Worm (Caenorhabditis elegans) whole organism, mixed stage, embryonic: ENCODE results near the gene F55B11.3.

ENCODE experiments used
- ceh-39 ChIP-seq: fragments of 150-350 bp; optimal IDR thresholded peaks from 2 replicates; lab custom pipeline; 2014; ENCODE audit warnings: missing biosample characterization, missing genetic modification characterization
- elt-1 ChIP-seq: sonication (generic microtip); optimal IDR thresholded peaks from 2 replicates; lab custom pipeline; 2017; ENCODE audit warnings: missing genetic modification characterization, mild to moderate bottlenecking, missing compliant biosample characterization, antibody characterized with exemption, moderate library complexity, borderline replicate concordance; ENCODE audit not compliant: insufficient read depth
- elt-3 ChIP-seq: fragments of 150-350 bp; optimal IDR thresholded peaks from 2 replicates; lab custom pipeline; 2014; ENCODE audit warnings: missing biosample characterization, missing genetic modification characterization
- lin-13 ChIP-seq: fragments of 150-350 bp; optimal IDR thresholded peaks from 2 replicates; lab custom pipeline; 2014; ENCODE audit warnings: missing biosample characterization, missing genetic modification characterization
- lsy-2 ChIP-seq: fragments of 150-350 bp; optimal IDR thresholded peaks from 2 replicates; lab custom pipeline; 2014; ENCODE audit warnings: missing biosample characterization, missing genetic modification characterization
- mep-1 ChIP-seq: fragments of 150-350 bp; optimal IDR thresholded peaks from 2 replicates; lab custom pipeline; 2017; ENCODE audit warnings: missing biosample characterization, missing genetic modification reagents, missing genetic modification characterization, inconsistent platforms
- nhr-28 ChIP-seq: fragments of 150-350 bp; optimal IDR thresholded peaks from 2 replicates; lab custom pipeline; 2014; ENCODE audit warnings: missing biosample characterization, missing genetic modification characterization
- snpc-4 ChIP-seq: fragments of 150-350 bp; optimal IDR thresholded peaks from 2 replicates; lab custom pipeline; 2014; ENCODE audit warnings: missing biosample characterization, missing genetic modification characterization

DNA sequence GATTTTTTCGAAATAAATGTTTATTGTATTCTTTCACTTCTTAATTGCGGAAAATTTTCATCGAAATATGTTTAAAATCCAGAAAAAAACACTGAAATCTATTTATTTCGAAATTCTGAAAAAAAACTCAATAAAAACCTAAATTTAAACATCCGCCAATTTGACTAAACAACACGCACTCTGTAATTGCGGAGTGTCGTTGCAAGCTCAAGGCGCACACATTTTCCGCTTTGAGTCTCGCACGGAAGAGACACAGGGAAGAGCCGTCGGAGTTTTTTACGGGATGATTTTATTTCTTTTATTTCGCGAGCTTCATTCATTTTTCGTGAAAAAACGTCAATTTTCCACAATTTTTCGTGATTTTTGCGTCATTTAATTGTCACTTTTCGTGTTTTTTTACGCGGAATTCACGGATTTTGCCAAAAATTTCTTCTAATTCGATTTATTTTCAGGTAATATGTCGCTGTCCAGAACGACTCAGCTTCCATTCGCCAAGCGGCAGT, 39.6 kb downstream of the F55B11.3 start, which contains the start of gene dld-1:
- TF ChIP-seq ceh-39 (tag; lab: Kevin White, UChicago): peak; percentile 84
- no peak for TF ChIP-seq elt-1 (tag; lab: Kevin White, UChicago)
- peak; percentile 92 for TF ChIP-seq lsy-2
- no peak for TF ChIP-seq nhr-28 (tag; lab: Kevin White, UChicago)
- TF ChIP-seq mep-1: peak; percentile 97
- peak; percentile 91 for TF ChIP-seq lin-13 (tag; lab: Kevin White, UChicago)
- peak; percentile 11 for TF ChIP-seq elt-3 (tag; lab: Kevin White, UChicago)
- no peak for TF ChIP-seq snpc-4 (tag; lab: Kevin White, UChicago)
